Worm (Caenorhabditis elegans) whole organism, L2 larva: ENCODE measurements around the gene fbxb-72.

Experiments used
- C34F6.9 ChIP-seq: fragments of 150-350 bp; optimal IDR thresholded peaks from 2 replicates; lab custom pipeline; 2014; ENCODE audit warnings: missing biosample characterization, missing genetic modification characterization
- F13H6.1 ChIP-seq: sonication (generic microtip); optimal IDR thresholded peaks from 2 replicates; lab custom pipeline; 2016; ENCODE audit warnings: missing genetic modification characterization, missing compliant biosample characterization
- R02D3.7 ChIP-seq: fragments of 150-350 bp; optimal IDR thresholded peaks from 2 replicates; lab custom pipeline; 2014; ENCODE audit warnings: missing biosample characterization, missing genetic modification characterization
- Y55F3AM.14 ChIP-seq: fragments of 200-800 bp; sonication (Bioruptor generic); optimal IDR thresholded peaks from 2 replicates; lab custom pipeline; 2018; ENCODE audit warnings: mild to moderate bottlenecking, missing genetic modification characterization, missing compliant biosample characterization
- ZK546.5 ChIP-seq: sonication (generic microtip); optimal IDR thresholded peaks from 2 replicates; lab custom pipeline; 2017; ENCODE audit warnings: missing biosample characterization, missing genetic modification characterization
- alr-1 ChIP-seq: fragments of 150-350 bp; optimal IDR thresholded peaks from 2 replicates; lab custom pipeline; 2014; ENCODE audit warnings: missing biosample characterization, missing genetic modification characterization
- aly-2 ChIP-seq: fragments of 150-350 bp; optimal IDR thresholded peaks from 2 replicates; lab custom pipeline; 2014; ENCODE audit warnings: missing biosample characterization, missing genetic modification characterization
- ama-1 ChIP-seq: fragments of 150-350 bp; optimal IDR thresholded peaks from 2 replicates; lab custom pipeline; 2018; ENCODE audit warnings: inconsistent platforms
- blmp-1 ChIP-seq: sonication (generic microtip); optimal IDR thresholded peaks from 2 replicates; lab custom pipeline; 2017; ENCODE audit warnings: missing genetic modification characterization, mild to moderate bottlenecking, missing compliant biosample characterization, antibody characterized with exemption, moderate library complexity; ENCODE audit not compliant: insufficient read depth
- ceh-16 ChIP-seq: fragments of 150-350 bp; optimal IDR thresholded peaks from 2 replicates; lab custom pipeline; 2014; ENCODE audit warnings: missing biosample characterization, missing genetic modification characterization
- ceh-82 ChIP-seq: fragments of 150-350 bp; optimal IDR thresholded peaks from 2 replicates; lab custom pipeline; 2014; ENCODE audit warnings: missing biosample characterization, missing genetic modification characterization
- crh-2 ChIP-seq: sonication (generic microtip); optimal IDR thresholded peaks from 2 replicates; lab custom pipeline; 2017; ENCODE audit warnings: missing biosample characterization, missing genetic modification characterization
- dmd-4 ChIP-seq: sonication (generic microtip); optimal IDR thresholded peaks from 2 replicates; lab custom pipeline; 2017; ENCODE audit warnings: missing biosample characterization, missing genetic modification characterization
- egl-27 ChIP-seq: sonication (generic microtip); optimal IDR thresholded peaks from 3 replicates; lab custom pipeline; 2017; ENCODE audit warnings: missing biosample characterization, missing genetic modification reagents, missing genetic modification characterization
- elt-1 ChIP-seq: fragments of 150-350 bp; optimal IDR thresholded peaks from 2 replicates; lab custom pipeline; 2014; ENCODE audit warnings: missing biosample characterization, missing genetic modification characterization
- elt-3 ChIP-seq: sonication (generic microtip); optimal IDR thresholded peaks from 2 replicates; lab custom pipeline; 2017; ENCODE audit warnings: missing biosample characterization, missing genetic modification characterization
- fos-1 ChIP-seq: fragments of 150-350 bp; optimal IDR thresholded peaks from 2 replicates; lab custom pipeline; 2014; ENCODE audit warnings: missing biosample characterization, missing genetic modification characterization
- gmeb-1 ChIP-seq: fragments of 150-350 bp; optimal IDR thresholded peaks from 2 replicates; lab custom pipeline; 2014; ENCODE audit warnings: missing biosample characterization, missing genetic modification characterization
- lin-11 ChIP-seq: fragments of 150-350 bp; sonication (generic microtip); optimal IDR thresholded peaks from 2 replicates; lab custom pipeline; 2014; ENCODE audit warnings: missing biosample characterization, missing genetic modification characterization, inconsistent platforms, mixed read lengths
- lin-13 ChIP-seq: fragments of 150-350 bp; optimal IDR thresholded peaks from 2 replicates; lab custom pipeline; 2014; ENCODE audit warnings: missing biosample characterization, missing genetic modification reagents, missing genetic modification characterization
- lin-39 ChIP-seq: fragments of 150-350 bp; optimal IDR thresholded peaks from 2 replicates; lab custom pipeline; 2014; ENCODE audit warnings: missing biosample characterization, missing genetic modification reagents, missing genetic modification characterization
- lsy-2 ChIP-seq, 2 experiments: fragments of 150-350 bp in 1 of 2; sonication (generic microtip) in 1 of 2; optimal IDR thresholded peaks; 2 replicates each; lab custom pipeline; 2014 to 2017; ENCODE audit warnings: missing biosample characterization in 2 of 2, missing genetic modification characterization in 2 of 2
- mab-5 ChIP-seq: fragments of 150-350 bp; optimal IDR thresholded peaks from 2 replicates; lab custom pipeline; 2014; ENCODE audit warnings: missing biosample characterization, missing genetic modification characterization
- mbf-1 ChIP-seq: sonication (generic microtip); optimal IDR thresholded peaks from 2 replicates; lab custom pipeline; 2017; ENCODE audit warnings: missing biosample characterization, missing genetic modification characterization
- mdl-1 ChIP-seq, 2 experiments: fragments of 150-350 bp in 1 of 2; sonication (generic microtip) in 1 of 2; optimal IDR thresholded peaks; 2 replicates each; lab custom pipeline; 2017; ENCODE audit warnings: missing biosample characterization in 2 of 2, missing genetic modification characterization in 2 of 2
- nhr-10 ChIP-seq: sonication (generic microtip); optimal IDR thresholded peaks from 2 replicates; lab custom pipeline; 2017; ENCODE audit warnings: missing biosample characterization, missing genetic modification characterization
- nhr-11 ChIP-seq: fragments of 150-350 bp; optimal IDR thresholded peaks from 2 replicates; lab custom pipeline; 2014; ENCODE audit warnings: missing biosample characterization, missing genetic modification characterization
- nhr-12 ChIP-seq: fragments of 150-350 bp; optimal IDR thresholded peaks from 2 replicates; lab custom pipeline; 2014; ENCODE audit warnings: missing biosample characterization, missing genetic modification characterization
- nhr-129 ChIP-seq: fragments of 150-350 bp; optimal IDR thresholded peaks from 2 replicates; lab custom pipeline; 2014; ENCODE audit warnings: missing biosample characterization, missing genetic modification characterization
- nhr-21 ChIP-seq: fragments of 150-350 bp; optimal IDR thresholded peaks from 2 replicates; lab custom pipeline; 2014; ENCODE audit warnings: missing biosample characterization, missing genetic modification characterization
- nhr-23 ChIP-seq: fragments of 150-350 bp; optimal IDR thresholded peaks from 2 replicates; lab custom pipeline; 2014; ENCODE audit warnings: missing biosample characterization, missing genetic modification reagents, missing genetic modification characterization
- nhr-237 ChIP-seq: fragments of 150-350 bp; optimal IDR thresholded peaks from 2 replicates; lab custom pipeline; 2014; ENCODE audit warnings: missing biosample characterization, missing genetic modification characterization
- nhr-25 ChIP-seq: fragments of 150-350 bp; sonication (generic microtip); optimal IDR thresholded peaks from 3 replicates; lab custom pipeline; 2014; ENCODE audit warnings: missing biosample characterization, missing genetic modification characterization
- nhr-6 ChIP-seq: fragments of 150-350 bp; optimal IDR thresholded peaks from 2 replicates; lab custom pipeline; 2014; ENCODE audit warnings: missing biosample characterization, missing genetic modification characterization
- nhr-77 ChIP-seq: fragments of 150-350 bp; optimal IDR thresholded peaks from 2 replicates; lab custom pipeline; 2014; ENCODE audit warnings: missing biosample characterization, missing genetic modification characterization
- peb-1 ChIP-seq: fragments of 150-350 bp; optimal IDR thresholded peaks from 2 replicates; lab custom pipeline; 2014; ENCODE audit warnings: missing biosample characterization, missing genetic modification characterization
- sem-4 ChIP-seq: fragments of 150-350 bp; optimal IDR thresholded peaks from 2 replicates; lab custom pipeline; 2014; ENCODE audit warnings: missing biosample characterization, missing genetic modification reagents, missing genetic modification characterization
- skn-1 ChIP-seq: sonication (generic microtip); optimal IDR thresholded peaks from 2 replicates; lab custom pipeline; 2017; ENCODE audit warnings: missing biosample characterization, missing genetic modification characterization
- sma-3 ChIP-seq: sonication (generic microtip); optimal IDR thresholded peaks from 2 replicates; lab custom pipeline; 2016; ENCODE audit warnings: missing genetic modification reagents, missing genetic modification characterization, missing compliant biosample characterization
- sma-9 ChIP-seq, 2 experiments: fragments of 150-350 bp in 1 of 2; sonication (generic microtip) in 1 of 2; optimal IDR thresholded peaks; 2 replicates each; lab custom pipeline; 2014 to 2016; ENCODE audit warnings: missing genetic modification characterization in 2 of 2, mild to moderate bottlenecking in 1 of 2, missing biosample characterization in 1 of 2, missing compliant biosample characterization in 1 of 2, missing genetic modification reagents in 1 of 2, moderate library complexity in 1 of 2
- snpc-4 ChIP-seq: fragments of 150-350 bp; optimal IDR thresholded peaks from 2 replicates; lab custom pipeline; 2014; ENCODE audit warnings: missing biosample characterization, missing genetic modification characterization
- unc-39 ChIP-seq: fragments of 150-350 bp; optimal IDR thresholded peaks from 2 replicates; lab custom pipeline; 2014; ENCODE audit warnings: missing biosample characterization, missing genetic modification characterization
- unc-55 ChIP-seq: fragments of 150-350 bp; sonication (generic microtip); optimal IDR thresholded peaks from 3 replicates; lab custom pipeline; 2014; ENCODE audit warnings: missing biosample characterization, missing genetic modification reagents, missing genetic modification characterization
- unc-62 ChIP-seq: fragments of 150-350 bp; optimal IDR thresholded peaks from 2 replicates; lab custom pipeline; 2014; ENCODE audit warnings: missing biosample characterization, missing genetic modification reagents, missing genetic modification characterization
- zag-1 ChIP-seq: fragments of 150-350 bp; optimal IDR thresholded peaks from 2 replicates; lab custom pipeline; 2014; ENCODE audit warnings: missing biosample characterization, missing genetic modification characterization
- ztf-1 ChIP-seq: fragments of 200-800 bp; sonication (Bioruptor generic); conservative IDR thresholded peaks from 2 replicates; pipeline ENCODE4 v1.3.6; 2022; ENCODE audit warnings: missing genetic modification characterization, missing compliant biosample characterization
- ztf-11 ChIP-seq: sonication (generic microtip); optimal IDR thresholded peaks from 2 replicates; lab custom pipeline; 2017; ENCODE audit warnings: missing biosample characterization, missing genetic modification characterization
- ztf-4 ChIP-seq: fragments of 150-350 bp; optimal IDR thresholded peaks from 2 replicates; lab custom pipeline; 2014; ENCODE audit warnings: missing biosample characterization, missing genetic modification characterization

Gene fbxb-72

DNA sequence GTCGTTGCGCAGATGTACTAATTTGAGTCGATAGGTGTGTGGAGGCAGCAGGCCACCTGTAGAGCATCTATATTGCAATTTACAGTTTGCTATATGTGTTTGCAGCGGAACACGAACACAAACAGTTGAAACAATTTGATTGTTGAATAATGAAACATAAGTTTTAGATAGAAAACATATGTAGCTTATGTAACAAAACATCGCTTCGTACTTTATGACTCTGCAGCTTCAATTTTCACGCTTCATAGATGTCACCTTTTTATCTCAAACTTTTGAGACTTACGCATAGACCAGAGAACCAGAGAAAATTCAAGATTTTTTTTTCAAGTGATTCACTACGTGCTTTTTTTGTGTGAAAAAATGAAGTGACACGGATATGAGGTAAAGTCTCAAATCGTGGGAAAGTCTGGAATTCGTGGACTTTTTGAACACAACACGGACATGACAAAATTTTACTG, at the start of gene fbxb-72:
fbxb-72 (minus strand) TSS at position 58 of the 458 bp plus-strand sequence.
- TF ChIP-seq nhr-21 (tag; lab: Kevin White, UChicago) (peak; percentile 95), ZK546.5 (tag; lab: Kevin White, UChicago) (peak; percentile 17), sma-3 (GFP tag; lab: Kevin White, UChicago) (peak; percentile 70), sem-4 (tag; lab: Kevin White, UChicago) (peak; percentile 8), nhr-23 (no peak), nhr-237 (tag; lab: Kevin White, UChicago) (no peak), alr-1 (tag; lab: Kevin White, UChicago) (no peak), ama-1 (peak; percentile 98), mdl-1 (tag; optimal IDR thresholded peaks at IDR 0.05; lab: Kevin White, UChicago) (no peak), mbf-1 (tag; lab: Kevin White, UChicago) (no peak), gmeb-1 (tag; lab: Kevin White, UChicago) (peak; percentile 46), C34F6.9 (tag; lab: Kevin White, UChicago) (peak; percentile 32), R02D3.7 (tag; lab: Kevin White, UChicago) (no peak), zag-1 (tag; lab: Kevin White, UChicago) (no peak), nhr-129 (peak; percentile 88), peb-1 (tag; lab: Kevin White, UChicago) (no peak), snpc-4 (tag; lab: Kevin White, UChicago) (peak; percentile 37), mab-5 (tag; lab: Kevin White, UChicago) (no peak), Y55F3AM.14 (GFP tag; lab: Kevin White, UChicago) (peak; percentile 90), unc-55 (no peak), unc-39 (tag; lab: Kevin White, UChicago) (no peak), nhr-10 (tag; lab: Kevin White, UChicago) (no peak), ztf-4 (peak; percentile 89), ceh-16 (no peak), ztf-1 (GFP tag; lab: Robert Waterston, UW) (0 out of 2 replicates have a peak, but pooled peaks have one; percentile 18), skn-1 (tag; lab: Kevin White, UChicago) (no peak), nhr-77 (tag; lab: Kevin White, UChicago) (no peak), lin-13 (peak; percentile 53), lin-11 (tag; lab: Kevin White, UChicago) (no peak), egl-27 (tag; lab: Kevin White, UChicago) (no peak), nhr-25 (tag; lab: Kevin White, UChicago) (peak; percentile 89), fos-1 (tag; lab: Kevin White, UChicago) (no peak), blmp-1 (tag; lab: Kevin White, UChicago) (peak; percentile 73), lin-39 (tag; lab: Kevin White, UChicago) (no peak), elt-1 (tag; lab: Kevin White, UChicago) (no peak), aly-2 (tag; lab: Kevin White, UChicago) (peak; percentile 5), elt-3 (tag; lab: Kevin White, UChicago) (no peak), sma-9 (GFP tag; optimal IDR thresholded peaks at IDR 0.05; lab: Kevin White, UChicago) (peak; percentile 77), sma-9 (tag; optimal IDR thresholded peaks at IDR 0.05; lab: Kevin White, UChicago) (no peak), dmd-4 (tag; lab: Kevin White, UChicago) (no peak), nhr-12 (tag; lab: Kevin White, UChicago) (no peak), ceh-82 (tag; lab: Kevin White, UChicago) (no peak), nhr-6 (tag; lab: Kevin White, UChicago) (peak; percentile 63), unc-62 (GFP tag; lab: Kevin White, UChicago) (no peak), lsy-2 (tag; optimal IDR thresholded peaks at IDR 0.05; lab: Kevin White, UChicago) (peak in 1 of 2 experiments; percentile 87), crh-2 (peak; percentile 85), F13H6.1 (tag; lab: Kevin White, UChicago) (peak; percentile 71), nhr-11 (no peak), ztf-11 (no peak)
